Worm (Caenorhabditis elegans) whole organism, midembryonic: ENCODE measurements around the gene nspc-19.

ENCODE experiments used
- T22C8.4 ChIP-seq: fragments of 200-800 bp; sonication (Bioruptor generic); IDR thresholded peaks from 2 replicates; pipeline ENCODE4 v1.3.6; 2022; ENCODE audit warnings: missing genetic modification characterization, missing compliant biosample characterization
- cog-1 ChIP-seq: sonication (generic microtip); optimal IDR thresholded peaks from 2 replicates; lab custom pipeline; 2016; ENCODE audit warnings: missing genetic modification characterization, missing compliant biosample characterization
- flt-1 ChIP-seq: fragments of 200-800 bp; sonication (Bioruptor generic); IDR thresholded peaks from 2 replicates; pipeline ENCODE4 v1.3.6; 2022; ENCODE audit warnings: missing genetic modification characterization, missing compliant biosample characterization
- ref-1 ChIP-seq: fragments of 200-800 bp; sonication (Bioruptor generic); conservative IDR thresholded peaks from 2 replicates; pipeline ENCODE4 v1.3.6; 2022; ENCODE audit warnings: missing genetic modification reagents, missing genetic modification characterization, missing compliant biosample characterization
- ztf-29 ChIP-seq: fragments of 200-800 bp; sonication (Bioruptor generic); IDR thresholded peaks from 2 replicates; pipeline ENCODE4 v1.3.6; 2022; ENCODE audit warnings: missing genetic modification reagents, missing genetic modification characterization, missing compliant biosample characterization

ce11 chrX:14507992-14508391, 20.5 kb upstream of the nspc-19 start:
- no peak for TF ChIP-seq flt-1 (GFP tag; lab: Robert Waterston, UW)
- no peak for TF ChIP-seq ref-1 (GFP tag; lab: Robert Waterston, UW)
- no peak for TF ChIP-seq T22C8.4 (GFP tag; lab: Robert Waterston, UW)
- TF ChIP-seq cog-1 (tag; lab: Kevin White, UChicago), result no peak
- no peak for TF ChIP-seq ztf-29 (GFP tag; lab: Robert Waterston, UW)
